Fruit fly (Drosophila melanogaster) whole organism, embryonic: ENCODE data around the gene Nmdar2.
A peak's percentile ranks its signal among the peaks of the same experiment; 100 is the strongest.

Experiments used
- Atf6 ChIP-seq: fragments of 200-800 bp; sonication (Bioruptor generic); IDR thresholded peaks from 2 replicates; pipeline ENCODE4 v1.3.6; 2022; ENCODE audit warnings: missing biosample characterization, missing genetic modification characterization
- Bgb ChIP-seq: fragments of 200-800 bp; sonication (Bioruptor generic); IDR thresholded peaks from 2 replicates; pipeline ENCODE4 v1.3.6; 2022; ENCODE audit warnings: missing biosample characterization, missing genetic modification characterization; ENCODE audit not compliant: partially characterized antibody
- CG10147 ChIP-seq: fragments of 200-800 bp; sonication (Bioruptor generic); optimal IDR thresholded peaks from 2 replicates; lab custom pipeline; 2019; ENCODE audit warnings: missing biosample characterization, mild to moderate bottlenecking, missing genetic modification characterization, moderate library complexity
- CG10366 ChIP-seq: fragments of 200-800 bp; sonication (Bioruptor generic); IDR thresholded peaks from 2 replicates; pipeline ENCODE4 v1.3.6; 2022; ENCODE audit warnings: missing biosample characterization, missing genetic modification characterization
- CG11456 ChIP-seq: fragments of 200-800 bp; sonication (Bioruptor generic); IDR thresholded peaks from 3 replicates; pipeline ENCODE4 v1.3.6; 2022; ENCODE audit warnings: missing biosample characterization, missing genetic modification characterization
- CG12769 ChIP-seq: fragments of 200-800 bp; sonication (Bioruptor generic); optimal IDR thresholded peaks from 2 replicates; lab custom pipeline; 2019; ENCODE audit warnings: missing biosample characterization, mild to moderate bottlenecking, missing genetic modification characterization, moderate library complexity
- CG18476 ChIP-seq: fragments of 200-800 bp; sonication (Bioruptor generic); optimal IDR thresholded peaks from 2 replicates; lab custom pipeline; 2016; ENCODE audit warnings: missing biosample characterization, mild to moderate bottlenecking, missing genetic modification characterization
- CG30403 ChIP-seq: fragments of 200-800 bp; sonication (Bioruptor generic); optimal IDR thresholded peaks from 3 replicates; lab custom pipeline; 2016; ENCODE audit warnings: missing biosample characterization, missing genetic modification characterization
- CG3281 ChIP-seq: fragments of 200-800 bp; sonication (Bioruptor generic); optimal IDR thresholded peaks from 3 replicates; lab custom pipeline; 2017; ENCODE audit warnings: missing biosample characterization, mild to moderate bottlenecking, missing genetic modification characterization
- CG3838 ChIP-seq: fragments of 200-800 bp; sonication (Bioruptor generic); optimal IDR thresholded peaks from 3 replicates; lab custom pipeline; 2016; ENCODE audit warnings: missing biosample characterization, missing genetic modification characterization
- CG6854 ChIP-seq: fragments of 200-800 bp; sonication (Bioruptor generic); optimal IDR thresholded peaks from 3 replicates; lab custom pipeline; 2017; ENCODE audit warnings: missing biosample characterization, mild to moderate bottlenecking, missing genetic modification characterization
- CG8290 ChIP-seq, 3 experiments: fragments of 200-800 bp; sonication (Bioruptor generic); optimal IDR thresholded peaks; 2 replicates each; lab custom pipeline; 2016 to 2019; ENCODE audit warnings: missing biosample characterization in 3 of 3, missing genetic modification characterization in 3 of 3, mild to moderate bottlenecking in 2 of 3, moderate library complexity in 1 of 3
- CrebB ChIP-seq: fragments of 200-800 bp; sonication (Bioruptor generic); optimal IDR thresholded peaks from 3 replicates; lab custom pipeline; 2018; ENCODE audit warnings: missing biosample characterization, mild to moderate bottlenecking, missing genetic modification characterization
- D ChIP-seq, 2 experiments: fragments of 200-800 bp in 1 of 2; fragments of >200 bp in 1 of 2; sonication (Bioruptor generic) in 1 of 2; optimal IDR thresholded peaks; 2 replicates in 1 of 2; 3 replicates in 1 of 2; lab custom pipeline; 2017; ENCODE audit warnings: mild to moderate bottlenecking in 1 of 2, missing biosample characterization in 1 of 2, missing genetic modification characterization in 1 of 2, missing genetic modification reagents in 1 of 2
- Dll ChIP-seq: fragments of 200-800 bp; sonication (Bioruptor generic); IDR thresholded peaks from 4 replicates; pipeline ENCODE4 v1.3.6; 2022; ENCODE audit warnings: missing biosample characterization, missing genetic modification characterization; ENCODE audit not compliant: partially characterized antibody
- Doc3 ChIP-seq: fragments of 200-800 bp; sonication (Bioruptor generic); IDR thresholded peaks from 3 replicates; pipeline ENCODE4 v1.3.6; 2022; ENCODE audit warnings: missing biosample characterization, missing genetic modification characterization; ENCODE audit not compliant: partially characterized antibody
- E2f2 ChIP-seq: fragments of 200-800 bp; sonication (Bioruptor generic); IDR thresholded peaks from 2 replicates; pipeline ENCODE4 v1.3.6; 2022; ENCODE audit warnings: missing biosample characterization, missing genetic modification characterization
- Gsc ChIP-seq: fragments of 200-800 bp; sonication (Bioruptor generic); IDR thresholded peaks from 2 replicates; pipeline ENCODE4 v1.3.6; 2022; ENCODE audit warnings: missing biosample characterization, missing genetic modification characterization
- Med ChIP-seq: fragments of 200-800 bp; sonication (Bioruptor generic); peaks from one replicate; lab custom pipeline; 2016; ENCODE audit warnings: missing biosample characterization, missing genetic modification characterization, mild to moderate bottlenecking, inconsistent platforms, moderate library complexity
- NC2β ChIP-seq: fragments of 200-800 bp; sonication (Bioruptor generic); optimal IDR thresholded peaks from 2 replicates; lab custom pipeline; 2016; ENCODE audit warnings: missing biosample characterization, missing genetic modification characterization
- Nf-YC ChIP-seq: fragments of 200-800 bp; optimal IDR thresholded peaks from 3 replicates; lab custom pipeline; 2019; ENCODE audit warnings: missing biosample characterization, mild to moderate bottlenecking, missing genetic modification characterization, moderate library complexity
- Pdp1 ChIP-seq, 2 experiments: fragments of 200-800 bp; sonication (Bioruptor generic); optimal IDR thresholded peaks; 3 replicates each; lab custom pipeline; 2016; ENCODE audit warnings: missing biosample characterization in 2 of 2, missing genetic modification characterization in 2 of 2, mild to moderate bottlenecking in 1 of 2, moderate library complexity in 1 of 2
- Trl ChIP-seq, 3 experiments: fragments of >200 bp in 2 of 3; fragments of 200-800 bp in 1 of 3; sonication (Bioruptor generic) in 1 of 3; optimal IDR thresholded peaks; 2 replicates in 1 of 3; 3 replicates in 2 of 3; lab custom pipeline; 2016 to 2017; ENCODE audit warnings: missing biosample characterization in 1 of 3, missing genetic modification characterization in 1 of 3
- Vsx1 ChIP-seq: fragments of 200-800 bp; sonication (Bioruptor generic); optimal IDR thresholded peaks from 2 replicates; lab custom pipeline; 2017; ENCODE audit warnings: missing biosample characterization, mild to moderate bottlenecking, missing genetic modification characterization, missing genetic modification reagents
- ato ChIP-seq: fragments of 200-800 bp; sonication (Bioruptor generic); IDR thresholded peaks from 2 replicates; pipeline ENCODE4 v1.3.6; 2022; ENCODE audit warnings: missing biosample characterization, missing genetic modification characterization; ENCODE audit not compliant: partially characterized antibody
- bowl ChIP-seq: fragments of 200-800 bp; sonication (Bioruptor generic); IDR thresholded peaks from 2 replicates; pipeline ENCODE4 v1.3.6; 2022; ENCODE audit warnings: missing biosample characterization, missing genetic modification characterization
- cas ChIP-seq: fragments of 200-800 bp; sonication (Bioruptor generic); IDR thresholded peaks from 2 replicates; pipeline ENCODE4 v1.3.6; 2022; ENCODE audit warnings: missing biosample characterization, missing genetic modification characterization
- chinmo ChIP-seq: fragments of 200-800 bp; sonication (Bioruptor generic); IDR thresholded peaks from 4 replicates; pipeline ENCODE4 v1.3.6; 2022; ENCODE audit warnings: missing biosample characterization, missing genetic modification characterization; ENCODE audit not compliant: partially characterized antibody
- chn ChIP-seq: fragments of 200-800 bp; sonication (Bioruptor generic); optimal IDR thresholded peaks from 2 replicates; lab custom pipeline; 2016; ENCODE audit warnings: missing biosample characterization, missing genetic modification characterization
- crol ChIP-seq: fragments of 200-800 bp; sonication (Bioruptor generic); IDR thresholded peaks from 2 replicates; pipeline ENCODE4 v1.3.6; 2022; ENCODE audit warnings: missing biosample characterization, missing genetic modification characterization
- dimm ChIP-seq: fragments of 200-800 bp; sonication (Bioruptor generic); IDR thresholded peaks from 2 replicates; pipeline ENCODE4 v1.3.6; 2022; ENCODE audit warnings: missing biosample characterization, missing genetic modification characterization
- gsb-n ChIP-seq: fragments of 200-800 bp; sonication (Bioruptor generic); optimal IDR thresholded peaks from 3 replicates; lab custom pipeline; 2018; ENCODE audit warnings: missing biosample characterization, mild to moderate bottlenecking, missing genetic modification characterization
- jumu ChIP-seq: fragments of 200-800 bp; sonication (Bioruptor generic); optimal IDR thresholded peaks from 3 replicates; lab custom pipeline; 2016; ENCODE audit warnings: missing biosample characterization, missing genetic modification characterization
- lilli ChIP-seq: fragments of 200-800 bp; sonication (Bioruptor generic); optimal IDR thresholded peaks from 3 replicates; lab custom pipeline; 2016; ENCODE audit warnings: missing biosample characterization, missing genetic modification characterization
- mam ChIP-seq: fragments of 200-800 bp; sonication (Bioruptor generic); optimal IDR thresholded peaks from 3 replicates; lab custom pipeline; 2016; ENCODE audit warnings: missing biosample characterization, missing genetic modification characterization
- nom ChIP-seq: fragments of 200-800 bp; sonication (Bioruptor generic); optimal IDR thresholded peaks from 2 replicates; lab custom pipeline; 2017; ENCODE audit warnings: missing biosample characterization, missing genetic modification characterization, mild to moderate bottlenecking, moderate library complexity, missing genetic modification reagents
- pros ChIP-seq: fragments of 200-800 bp; sonication (Bioruptor generic); optimal IDR thresholded peaks from 3 replicates; lab custom pipeline; 2019; ENCODE audit warnings: missing biosample characterization, mild to moderate bottlenecking, missing genetic modification characterization, moderate library complexity
- repo ChIP-seq: fragments of 200-800 bp; sonication (Bioruptor generic); optimal IDR thresholded peaks from 2 replicates; lab custom pipeline; 2016; ENCODE audit warnings: missing biosample characterization, missing genetic modification characterization
- schlank ChIP-seq: fragments of 200-800 bp; sonication (Bioruptor generic); optimal IDR thresholded peaks from 2 replicates; lab custom pipeline; 2018; ENCODE audit warnings: missing biosample characterization, mild to moderate bottlenecking, missing genetic modification characterization
- sd ChIP-seq: fragments of 200-800 bp; sonication (Bioruptor generic); optimal IDR thresholded peaks from 3 replicates; lab custom pipeline; 2018; ENCODE audit warnings: missing biosample characterization, mild to moderate bottlenecking, missing genetic modification characterization, moderate library complexity
- sqz ChIP-seq: fragments of 200-800 bp; sonication (Bioruptor generic); optimal IDR thresholded peaks from 3 replicates; lab custom pipeline; 2018; ENCODE audit warnings: missing biosample characterization, mild to moderate bottlenecking, missing genetic modification characterization
- sug ChIP-seq: fragments of 200-800 bp; optimal IDR thresholded peaks from 2 replicates; lab custom pipeline; 2019; ENCODE audit warnings: missing biosample characterization, mild to moderate bottlenecking, missing genetic modification characterization, moderate library complexity
- tgo ChIP-seq: fragments of 200-800 bp; sonication (Bioruptor generic); IDR thresholded peaks from 3 replicates; pipeline ENCODE4 v1.3.6; 2022; ENCODE audit warnings: missing biosample characterization, missing genetic modification characterization
- trem ChIP-seq: fragments of 200-800 bp; optimal IDR thresholded peaks from 3 replicates; lab custom pipeline; 2019; ENCODE audit warnings: missing biosample characterization, mild to moderate bottlenecking, missing genetic modification characterization, moderate library complexity
- ttk ChIP-seq: fragments of 200-800 bp; sonication (Bioruptor generic); IDR thresholded peaks from 2 replicates; pipeline ENCODE4 v2.1.2; 2022; ENCODE audit warnings: missing biosample characterization, missing genetic modification characterization
- zfh1 ChIP-seq: fragments of 200-800 bp; sonication (Bioruptor generic); IDR thresholded peaks from 3 replicates; pipeline ENCODE4 v1.3.6; 2022; ENCODE audit warnings: missing biosample characterization, missing genetic modification characterization

Gene Nmdar2

dm6 chrX:1517618-1518017 lies 10.0 kb upstream of the Nmdar2 start (continued):
- TF ChIP-seq Doc3 (GFP tag; lab: Robert Waterston, UW): peak; percentile 93
- TF ChIP-seq lilli (GFP tag; lab: Kevin White, UChicago): peak; percentile 64
- TF ChIP-seq CG3281 (GFP tag; lab: Kevin White, UChicago): peak; percentile 4
- TF ChIP-seq CG8290 (GFP tag; optimal IDR thresholded peaks at IDR 0.05; lab: Kevin White, UChicago): peak; percentile 12
- peak in 1 of 2 experiments; percentile 78 for TF ChIP-seq CG8290 (tag; optimal IDR thresholded peaks at IDR 0.05; lab: Kevin White, UChicago)
- TF ChIP-seq ato: peak; percentile 73
- peak; percentile 0 for TF ChIP-seq NC2β (GFP tag; lab: Kevin White, UChicago)
- peak; percentile 97 for TF ChIP-seq Nf-YC (tag; lab: Kevin White, UChicago)
- TF ChIP-seq Gsc (GFP tag; lab: Robert Waterston, UW): no peak
- no peak for TF ChIP-seq CrebB
- TF ChIP-seq repo: peak; percentile 29
- TF ChIP-seq pros (GFP tag; lab: Kevin White, UChicago): peak; percentile 97
- peak; percentile 37; the same call in 1 of the 2 replicates for TF ChIP-seq CG10366 (GFP tag; lab: Robert Waterston, UW)
- peak; percentile 35; the same call in 1 of the 2 replicates for TF ChIP-seq E2f2 (GFP tag; lab: Robert Waterston, UW)
- peak; percentile 92 for TF ChIP-seq Med (GFP tag; lab: Kevin White, UChicago)
- no peak for TF ChIP-seq D (optimal IDR thresholded peaks at IDR 0.05; lab: Kevin White, UChicago)
- no peak for TF ChIP-seq D (GFP tag; optimal IDR thresholded peaks at IDR 0.05; lab: Kevin White, UChicago)
- TF ChIP-seq mam (GFP tag; lab: Kevin White, UChicago): peak; percentile 37
- TF ChIP-seq CG30403 (GFP tag; lab: Kevin White, UChicago): peak; percentile 56
- TF ChIP-seq Atf6 (GFP tag; lab: Robert Waterston, UW): peak; percentile 63

DNA sequence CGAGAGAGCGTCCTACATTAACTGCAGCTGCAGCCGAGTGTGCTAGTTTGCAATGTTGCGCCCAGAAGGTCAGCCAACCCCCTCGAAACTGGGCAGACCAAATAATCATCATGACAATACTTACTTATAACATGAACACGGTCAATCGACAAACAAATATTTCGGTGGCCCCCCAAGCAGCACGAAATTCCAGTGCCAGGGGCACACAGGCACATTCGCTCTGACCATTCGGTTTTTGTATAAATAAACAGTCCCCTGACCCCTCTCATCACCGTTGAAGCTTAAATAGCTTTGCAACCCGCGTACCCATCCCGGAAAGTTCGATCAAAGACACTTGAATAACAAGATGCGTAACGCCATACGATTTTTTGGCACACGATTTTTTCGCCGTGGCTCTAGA lies 6.3 kb upstream of the Nmdar2 start:
- TF ChIP-seq crol (GFP tag; lab: Robert Waterston, UW) (0 out of 2 replicates have a peak, but pooled peaks have one; percentile 14), Trl (optimal IDR thresholded peaks at IDR 0.05; lab: Kevin White, UChicago) (peak in 1 of 2 experiments; percentile 5), Trl (GFP tag; optimal IDR thresholded peaks at IDR 0.05; lab: Kevin White, UChicago) (no peak), bowl (GFP tag; lab: Robert Waterston, UW) (no peak), Pdp1 (GFP tag; optimal IDR thresholded peaks at IDR 0.05; lab: Kevin White, UChicago) (peak in 1 of 2 experiments; percentile 21), jumu (GFP tag; lab: Kevin White, UChicago) (no peak), CG12769 (peak; percentile 15), chinmo (GFP tag; lab: Robert Waterston, UW) (0 out of 4 replicates have a peak, but pooled peaks have one; percentile 55), sd (tag; lab: Kevin White, UChicago) (peak; percentile 58)

DNA sequence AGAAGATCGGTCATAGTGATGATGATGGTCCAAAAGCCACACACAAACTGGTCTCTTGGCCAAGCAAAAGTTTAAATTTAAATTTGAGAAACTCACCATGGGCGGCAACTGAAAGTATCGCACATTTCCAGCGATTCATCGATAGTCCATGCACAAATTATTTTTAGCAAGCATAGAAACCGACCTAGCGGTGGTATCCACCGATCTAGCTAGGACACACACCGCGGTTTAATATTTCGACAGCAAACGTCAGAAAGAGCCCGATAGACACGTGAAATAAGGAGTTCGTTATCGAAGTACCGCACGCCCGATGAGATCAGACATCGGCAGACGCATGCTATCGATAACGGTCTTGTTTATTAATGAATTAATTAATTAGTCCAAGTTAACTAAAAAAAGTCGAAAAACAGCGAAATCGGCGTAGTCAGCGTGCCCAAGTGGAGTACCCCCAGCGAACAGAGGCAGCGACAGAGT lies 5.2 kb upstream of the Nmdar2 start, which contains the start of gene CG14795:
TSS of gene CG14795 (minus strand) at position 51 of the 474 bp plus-strand sequence.
- TF ChIP-seq trem (tag; lab: Kevin White, UChicago) (peak; percentile 80), sug (tag; lab: Kevin White, UChicago) (peak; percentile 63), Bgb (GFP tag; lab: Robert Waterston, UW) (peak; percentile 98), CG10147 (GFP tag; lab: Kevin White, UChicago) (no peak), dimm (GFP tag; lab: Robert Waterston, UW) (no peak), gsb-n (no peak), schlank (tag; lab: Kevin White, UChicago) (no peak), chn (GFP tag; lab: Kevin White, UChicago) (peak; percentile 55), cas (GFP tag; lab: Robert Waterston, UW) (peak; percentile 48; the same call in 1 of the 2 replicates), CG11456 (GFP tag; lab: Robert Waterston, UW) (peak; percentile 62; the same call in 1 of the 3 replicates), zfh1 (GFP tag; lab: Robert Waterston, UW) (peak; percentile 53; the same call in 1 of the 3 replicates), Doc3 (GFP tag; lab: Robert Waterston, UW) (peak; percentile 88), CG6854 (no peak), CG18476 (no peak), Vsx1 (GFP tag; lab: Kevin White, UChicago) (no peak), ttk (GFP tag; lab: Robert Waterston, UW) (no peak), nom (no peak), Dll (GFP tag; lab: Robert Waterston, UW) (peak; percentile 93), sqz (GFP tag; lab: Kevin White, UChicago) (no peak), tgo (GFP tag; lab: Robert Waterston, UW) (no peak), CG3838 (GFP tag; lab: Kevin White, UChicago) (no peak)
